Fruit fly (Drosophila melanogaster) whole organism, embryonic: ENCODE measurements around the gene Alp13.
A peak's percentile ranks its signal among the peaks of the same experiment; 100 is the strongest.

Experiments used
- CG10274 ChIP-seq: fragments of 200-800 bp; sonication (Bioruptor generic); optimal IDR thresholded peaks from 3 replicates; lab custom pipeline; 2017; ENCODE audit warnings: missing biosample characterization, mild to moderate bottlenecking, missing genetic modification characterization
- Drgx ChIP-seq: fragments of 200-800 bp; sonication (Bioruptor generic); IDR thresholded peaks from 2 replicates; pipeline ENCODE4 v1.3.6; 2022; ENCODE audit warnings: missing biosample characterization, missing genetic modification characterization
- Ssrp ChIP-seq: fragments of 200-800 bp; sonication (Bioruptor generic); optimal IDR thresholded peaks from 2 replicates; lab custom pipeline; 2018; ENCODE audit warnings: missing biosample characterization, mild to moderate bottlenecking, missing genetic modification characterization, moderate library complexity
- eve ChIP-seq, 2 experiments: fragments of >200 bp; optimal IDR thresholded peaks; 2 replicates each; lab custom pipeline; 2017; ENCODE audit warnings: missing biosample characterization in 2 of 2, missing genetic modification characterization in 2 of 2

DNA sequence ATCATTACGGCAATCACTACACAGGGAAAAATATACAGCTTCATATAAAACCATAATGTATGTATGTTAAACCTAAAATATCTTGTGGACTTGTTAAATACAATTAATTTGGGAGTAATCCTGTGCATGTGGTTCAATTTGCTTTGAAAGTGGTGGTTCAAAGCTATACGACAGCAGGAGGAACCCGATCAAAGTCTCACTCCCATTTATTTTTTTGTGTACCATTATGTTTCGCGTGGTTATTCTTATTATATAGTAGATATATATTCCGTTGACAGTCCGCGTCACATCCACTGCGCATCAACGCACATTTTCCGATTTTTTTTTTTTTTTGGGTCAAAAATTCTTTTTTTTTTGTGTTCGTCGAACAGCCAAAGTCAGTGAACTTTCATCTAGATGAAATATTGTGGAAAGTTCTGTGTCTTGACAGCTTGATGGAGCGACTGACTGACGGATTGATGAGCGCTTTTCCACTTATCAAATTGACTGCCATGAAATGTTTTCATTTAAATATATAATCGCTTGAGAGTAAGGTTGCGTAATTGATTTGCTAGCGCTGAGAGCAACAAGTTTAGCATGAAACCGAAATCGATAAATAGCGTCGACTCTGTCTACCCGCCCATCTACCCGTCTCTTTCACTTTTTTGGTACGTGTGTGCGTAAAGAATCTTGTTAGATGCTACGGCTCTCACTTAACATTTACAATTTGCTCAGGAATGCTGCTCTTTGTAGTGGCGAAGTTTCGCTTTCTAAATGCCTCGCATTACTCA, 42.0 kb downstream of the Alp13 start:
- no peak for TF ChIP-seq Drgx (GFP tag; lab: Robert Waterston, UW)
- no peak for TF ChIP-seq Ssrp (tag; lab: Kevin White, UChicago)
- peak in 1 of 2 experiments; percentile 69 for TF ChIP-seq eve (GFP tag; optimal IDR thresholded peaks at IDR 0.05; lab: Kevin White, UChicago)
- no peak for TF ChIP-seq CG10274 (GFP tag; lab: Kevin White, UChicago)
